Fruit fly (Drosophila melanogaster): ENCODE measurements around the gene Obp73a.

- no peak for TF ChIP-seq psq (optimal IDR thresholded peaks at IDR 0.05)
- TF ChIP-seq Dll (optimal IDR thresholded peaks at IDR 0.05) = no peak
- peak in 1 of 2 experiments; percentile 72 for TF ChIP-seq EcR (GFP tag; optimal IDR thresholded peaks at IDR 0.05)
- TF ChIP-seq CG8478 (optimal IDR thresholded peaks at IDR 0.05) = no peak
- no peak for TF ChIP-seq pan (optimal IDR thresholded peaks at IDR 0.05)
Measured at dm6 chr3L:16927375-16927774, 16.8 kb upstream of the Obp73a start, which contains the start of gene CG13023.

All from whole organism.